Fruit fly (Drosophila melanogaster): ENCODE data around the gene mtrm.

The mtrm gene

DNA sequence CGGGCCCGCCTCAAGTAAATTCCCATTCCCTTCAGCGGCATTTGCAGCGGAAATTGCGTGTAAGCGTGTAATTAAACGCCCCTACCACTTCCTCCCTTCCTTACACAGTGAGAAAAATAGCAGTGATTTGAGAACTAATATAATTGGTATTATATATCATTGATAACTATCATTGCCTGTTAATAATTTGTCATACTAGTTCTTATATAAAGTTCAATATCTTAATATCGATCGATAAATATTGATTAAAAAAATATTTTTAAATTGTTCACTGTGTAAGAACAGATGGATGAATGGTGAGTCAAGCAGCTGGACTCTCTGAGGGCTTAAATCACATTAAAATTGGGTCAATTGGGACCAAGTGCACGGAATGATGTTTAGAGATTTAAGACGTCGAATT lies 32.2 kb downstream of the mtrm start (continued):
- TF ChIP-seq CG3838 (GFP tag; optimal IDR thresholded peaks at IDR 0.05): no peak
- no peak for TF ChIP-seq CG34224 (GFP tag; IDR thresholded peaks at IDR 0.05; ENCODE audit: partially characterized antibody)
- peak; percentile 42; the same call in 1 of the 2 replicates for TF ChIP-seq CG4404 (GFP tag; IDR thresholded peaks at IDR 0.05)
- TF ChIP-seq Oaz (GFP tag; IDR thresholded peaks at IDR 0.05): no peak
- TF ChIP-seq Abd-B (GFP tag; optimal IDR thresholded peaks at IDR 0.05): no peak
- peak; percentile 11 for TF ChIP-seq CG7556 (GFP tag; optimal IDR thresholded peaks at IDR 0.05)
- peak; percentile 71 for TF ChIP-seq phol (tag; optimal IDR thresholded peaks at IDR 0.05)
- no peak for TF ChIP-seq NC2β (GFP tag; optimal IDR thresholded peaks at IDR 0.05)
- TF ChIP-seq Awh (GFP tag; IDR thresholded peaks at IDR 0.05): peak; percentile 66; the same call in 1 of the 2 replicates
- TF ChIP-seq Ada2b (GFP tag; IDR thresholded peaks at IDR 0.05): 0 out of 2 replicates have a peak, but pooled peaks have one; percentile 28
- TF ChIP-seq gfzf (GFP tag; optimal IDR thresholded peaks at IDR 0.05): no peak
- TF ChIP-seq CG9727 (GFP tag; optimal IDR thresholded peaks at IDR 0.05): peak; percentile 44
- TF ChIP-seq CG2199 (GFP tag; IDR thresholded peaks at IDR 0.05): peak; percentile 58; the same call in 1 of the 3 replicates
- peak; percentile 13 for TF ChIP-seq exex (tag; optimal IDR thresholded peaks at IDR 0.05)
- TF ChIP-seq cwo (GFP tag; optimal IDR thresholded peaks at IDR 0.05): peak; percentile 48
- peak; percentile 76 for TF ChIP-seq vvl (GFP tag; IDR thresholded peaks at IDR 0.05)
- no peak for TF ChIP-seq Tbp (GFP tag; optimal IDR thresholded peaks at IDR 0.05)
- 0 out of 3 replicates have a peak, but pooled peaks have one; percentile 29 for TF ChIP-seq zfh1 (GFP tag; IDR thresholded peaks at IDR 0.05)
- TF ChIP-seq CG8359 (GFP tag; optimal IDR thresholded peaks at IDR 0.05; ENCODE audit: borderline replicate concordance): peak; percentile 21
- peak; percentile 50 for TF ChIP-seq lmd (GFP tag; IDR thresholded peaks at IDR 0.05)
- TF ChIP-seq CG2678 (tag; optimal IDR thresholded peaks at IDR 0.05): peak; percentile 67
- no peak for TF ChIP-seq CG7963 (GFP tag; IDR thresholded peaks at IDR 0.05; ENCODE audit: partially characterized antibody)
- no peak for TF ChIP-seq insv (GFP tag; optimal IDR thresholded peaks at IDR 0.05)
- peak; percentile 20 for TF ChIP-seq nmo (GFP tag; optimal IDR thresholded peaks at IDR 0.05)
- TF ChIP-seq CG14710 (tag; optimal IDR thresholded peaks at IDR 0.05): peak; percentile 69
- no peak for TF ChIP-seq CG8281 (tag; optimal IDR thresholded peaks at IDR 0.05)
- peak; percentile 63 for TF ChIP-seq CG6689 (GFP tag; IDR thresholded peaks at IDR 0.05)
- TF ChIP-seq CG6765 (GFP tag; optimal IDR thresholded peaks at IDR 0.05): peak; percentile 61
- TF ChIP-seq run (tag; optimal IDR thresholded peaks at IDR 0.05): no peak
- TF ChIP-seq H2.0 (GFP tag; IDR thresholded peaks at IDR 0.05): peak; percentile 55
- TF ChIP-seq Fer1 (GFP tag; optimal IDR thresholded peaks at IDR 0.05): peak; percentile 50
- peak; percentile 8 for TF ChIP-seq CG4328 (GFP tag; optimal IDR thresholded peaks at IDR 0.05)
- peak; percentile 73 for TF ChIP-seq CG31441 (GFP tag; IDR thresholded peaks at IDR 0.05)
- TF ChIP-seq corto (GFP tag; optimal IDR thresholded peaks at IDR 0.05): no peak
- peak; percentile 29 for TF ChIP-seq PHDP (tag; optimal IDR thresholded peaks at IDR 0.05)
- TF ChIP-seq Sox100B (GFP tag; optimal IDR thresholded peaks at IDR 0.05): peak; percentile 34
- no peak for TF ChIP-seq CG2116 (GFP tag; optimal IDR thresholded peaks at IDR 0.05)
- TF ChIP-seq CG17361 (GFP tag; IDR thresholded peaks at IDR 0.05): peak; percentile 78
- TF ChIP-seq D19A (tag; optimal IDR thresholded peaks at IDR 0.05): peak; percentile 66
- no peak for TF ChIP-seq nerfin-2 (GFP tag; IDR thresholded peaks at IDR 0.05; ENCODE audit: partially characterized antibody)
- TF ChIP-seq CG17359 (tag; optimal IDR thresholded peaks at IDR 0.05): peak; percentile 76
- TF ChIP-seq CG15696 (tag; optimal IDR thresholded peaks at IDR 0.05): peak; percentile 60
- TF ChIP-seq prd (optimal IDR thresholded peaks at IDR 0.05): no peak
- TF ChIP-seq prd (GFP tag; IDR thresholded peaks at IDR 0.05): peak; percentile 57; the same call in 1 of the 3 replicates
- TF ChIP-seq CG10274 (GFP tag; optimal IDR thresholded peaks at IDR 0.05): no peak
- TF ChIP-seq CG10267 (tag; optimal IDR thresholded peaks at IDR 0.05): peak; percentile 33
- peak; percentile 64 for TF ChIP-seq CG18599 (GFP tag; optimal IDR thresholded peaks at IDR 0.05)
- no peak for TF ChIP-seq CG8290 (GFP tag; optimal IDR thresholded peaks at IDR 0.05)
- TF ChIP-seq CG8290 (tag; optimal IDR thresholded peaks at IDR 0.05): no peak
- peak in 1 of 2 experiments; percentile 46 for TF ChIP-seq Hr51 (GFP tag; optimal IDR thresholded peaks at IDR 0.05)
